Worm (Caenorhabditis elegans) whole organism, midembryonic: ENCODE results near the gene npr-35.

Source experiments
- cog-1 ChIP-seq: sonication (generic microtip); optimal IDR thresholded peaks from 2 replicates; lab custom pipeline; 2016; ENCODE audit warnings: missing genetic modification characterization, missing compliant biosample characterization
- flt-1 ChIP-seq: fragments of 200-800 bp; sonication (Bioruptor generic); IDR thresholded peaks from 2 replicates; pipeline ENCODE4 v1.3.6; 2022; ENCODE audit warnings: missing genetic modification characterization, missing compliant biosample characterization
- klf-2 ChIP-seq: fragments of 200-800 bp; sonication (Bioruptor generic); conservative IDR thresholded peaks from 2 replicates; pipeline ENCODE4 v1.3.6; 2022; ENCODE audit warnings: missing genetic modification reagents, missing genetic modification characterization, missing compliant biosample characterization
- med-1 ChIP-seq: sonication (generic microtip); optimal IDR thresholded peaks from 2 replicates; lab custom pipeline; 2017; ENCODE audit warnings: missing genetic modification characterization, mild to moderate bottlenecking, missing compliant biosample characterization, antibody characterized with exemption, missing genetic modification reagents; ENCODE audit not compliant: insufficient read depth
- ref-1 ChIP-seq: fragments of 200-800 bp; sonication (Bioruptor generic); conservative IDR thresholded peaks from 2 replicates; pipeline ENCODE4 v1.3.6; 2022; ENCODE audit warnings: missing genetic modification reagents, missing genetic modification characterization, missing compliant biosample characterization
- tab-1 ChIP-seq: fragments of 200-800 bp; sonication (Bioruptor generic); IDR thresholded peaks from 2 replicates; pipeline ENCODE4 v1.3.6; 2022; ENCODE audit warnings: missing genetic modification characterization, missing compliant biosample characterization
- ztf-29 ChIP-seq: fragments of 200-800 bp; sonication (Bioruptor generic); IDR thresholded peaks from 2 replicates; pipeline ENCODE4 v1.3.6; 2022; ENCODE audit warnings: missing genetic modification reagents, missing genetic modification characterization, missing compliant biosample characterization

DNA sequence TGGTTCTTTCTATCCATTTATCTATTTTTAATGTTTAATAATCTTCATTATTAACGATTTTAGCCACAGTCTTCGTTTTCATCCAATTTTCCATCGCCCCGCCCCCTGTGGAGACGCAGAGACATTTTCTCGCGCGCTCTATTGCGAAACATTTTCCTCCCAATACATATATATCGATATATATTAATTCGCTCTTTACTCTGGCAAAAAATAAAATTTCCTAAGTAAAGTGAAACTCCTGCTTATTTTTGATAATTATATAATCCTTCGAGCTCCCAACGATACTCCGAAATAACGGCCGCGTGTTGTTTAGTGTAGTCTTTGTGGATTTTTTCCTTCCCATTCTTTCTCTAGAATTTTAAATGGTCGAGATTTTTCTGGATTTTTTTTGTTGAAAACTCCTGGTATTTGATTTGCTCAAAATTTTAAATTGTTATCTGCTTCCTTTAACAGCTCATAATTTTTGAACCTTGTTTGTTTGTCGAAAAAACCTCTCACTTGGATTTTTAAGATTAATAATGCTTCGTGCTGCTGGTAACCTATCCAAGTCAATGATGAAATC is 15.2 kb upstream of the npr-35 start, which contains the start of gene sucg-1:
- TF ChIP-seq ref-1 (GFP tag; lab: Robert Waterston, UW) (no peak), flt-1 (GFP tag; lab: Robert Waterston, UW) (no peak), tab-1 (GFP tag; lab: Robert Waterston, UW) (no peak), med-1 (no peak), klf-2 (no peak), cog-1 (tag; lab: Kevin White, UChicago) (no peak), ztf-29 (GFP tag; lab: Robert Waterston, UW) (no peak)
